Worm (Caenorhabditis elegans): ENCODE measurements around the gene T11B7.5.

DNA sequence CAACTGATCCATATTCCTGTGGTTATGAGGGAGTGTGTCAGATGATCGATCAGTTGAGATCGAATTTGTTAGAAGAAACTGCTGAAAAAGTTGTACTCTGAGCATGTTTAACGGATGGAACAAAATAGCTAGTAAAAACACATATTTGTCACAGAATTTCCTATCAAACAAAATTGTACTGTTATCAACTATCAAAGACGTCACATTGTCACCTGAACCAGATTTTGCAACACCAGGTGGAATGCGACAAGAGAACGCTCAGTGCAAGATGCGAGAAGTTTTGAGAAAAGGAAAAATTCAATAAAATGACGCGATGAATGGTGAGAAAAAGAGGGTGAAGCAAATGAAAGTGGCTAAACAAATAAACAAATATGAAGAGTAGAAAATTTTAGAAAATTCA is 11.7 kb upstream of the T11B7.5 start:
- no peak for TF ChIP-seq F49E8.2 (tag; optimal IDR thresholded peaks at IDR 0.05; ENCODE audit: borderline replicate concordance)
- TF ChIP-seq jun-1 (tag; optimal IDR thresholded peaks at IDR 0.05): no peak
- TF ChIP-seq ZK546.5 (tag; optimal IDR thresholded peaks at IDR 0.05): no peak
